Worm (Caenorhabditis elegans) whole organism, L4/young adult: ENCODE data around the gene C08B6.5.

Experiments
- W03F9.2 ChIP-seq: fragments of 150-350 bp; optimal IDR thresholded peaks from 2 replicates; lab custom pipeline; 2014; ENCODE audit warnings: missing biosample characterization, missing genetic modification characterization
- dao-5 ChIP-seq: sonication (generic microtip); optimal IDR thresholded peaks from 2 replicates; lab custom pipeline; 2016; ENCODE audit warnings: missing genotype, missing genetic modification characterization, moderate library complexity, missing compliant biosample characterization
- him-1 ChIP-seq: sonication (generic microtip); optimal IDR thresholded peaks from 2 replicates; lab custom pipeline; 2016; ENCODE audit warnings: missing genotype, missing genetic modification reagents, missing genetic modification characterization, missing compliant biosample characterization

DNA sequence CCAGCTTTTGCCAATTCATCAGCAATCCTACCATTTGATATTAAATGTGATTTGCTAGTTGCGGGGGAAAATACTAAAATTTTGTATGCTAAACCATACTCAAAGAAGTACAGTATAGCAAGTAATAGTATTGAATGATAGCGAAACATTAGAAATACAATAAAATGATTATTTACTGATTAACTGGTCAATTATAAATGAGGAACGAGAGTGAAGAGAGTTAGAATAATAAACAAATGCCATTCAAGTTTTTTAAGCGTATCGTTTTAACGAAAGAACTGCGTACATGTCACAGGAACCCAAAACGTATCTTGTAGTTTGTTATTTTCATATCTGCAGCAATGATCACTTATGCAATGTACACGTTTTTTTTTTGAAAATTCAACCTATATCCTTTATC lies 19.1 kb upstream of the C08B6.5 start, which contains the start of gene ugt-47:
- TF ChIP-seq W03F9.2 (tag; lab: Kevin White, UChicago), result no peak
- no peak for TF ChIP-seq dao-5 (tag; lab: Kevin White, UChicago)
- TF ChIP-seq him-1 (tag; lab: Kevin White, UChicago), result no peak
